Worm (Caenorhabditis elegans) whole organism, L3 larva: Measurements from ENCODE around the gene T24C2.3.
A peak's percentile ranks its signal among the peaks of the same experiment; 100 is the strongest.
"Not testable (repeated sequence)": the region's sequence is repeated elsewhere in the genome, so short reads cannot be mapped to it uniquely, and the experiment has no call there.

Experiments
- R02D3.7 ChIP-seq: fragments of 150-350 bp; optimal IDR thresholded peaks from 2 replicates; lab custom pipeline; 2014; ENCODE audit warnings: missing biosample characterization, missing genetic modification characterization
- ZK546.5 ChIP-seq: sonication (generic microtip); optimal IDR thresholded peaks from 2 replicates; lab custom pipeline; 2017; ENCODE audit warnings: missing biosample characterization, missing genetic modification characterization
- aly-2 ChIP-seq: fragments of 150-350 bp; optimal IDR thresholded peaks from 2 replicates; lab custom pipeline; 2014; ENCODE audit warnings: missing biosample characterization, missing genetic modification characterization
- ama-1 ChIP-seq: fragments of 150-350 bp; optimal IDR thresholded peaks from 2 replicates; lab custom pipeline; 2018
- ceh-16 ChIP-seq: sonication (generic microtip); optimal IDR thresholded peaks from 2 replicates; lab custom pipeline; 2017; ENCODE audit warnings: missing biosample characterization, missing genetic modification characterization
- ceh-28 ChIP-seq: fragments of 150-350 bp; optimal IDR thresholded peaks from 2 replicates; lab custom pipeline; 2014; ENCODE audit warnings: missing biosample characterization, missing genetic modification reagents, missing genetic modification characterization
- ceh-82 ChIP-seq: fragments of 150-350 bp; optimal IDR thresholded peaks from 2 replicates; lab custom pipeline; 2014; ENCODE audit warnings: missing biosample characterization, missing genetic modification characterization
- daf-12 ChIP-seq: fragments of 150-350 bp; optimal IDR thresholded peaks from 2 replicates; lab custom pipeline; 2014; ENCODE audit warnings: missing biosample characterization, missing genetic modification reagents, missing genetic modification characterization
- elt-1 ChIP-seq: fragments of 150-350 bp; optimal IDR thresholded peaks from 2 replicates; lab custom pipeline; 2014; ENCODE audit warnings: missing biosample characterization, missing genetic modification characterization
- elt-2 ChIP-seq: sonication (generic microtip); optimal IDR thresholded peaks from 2 replicates; lab custom pipeline; 2016; ENCODE audit warnings: missing genetic modification reagents, mild to moderate bottlenecking, missing genetic modification characterization, missing compliant biosample characterization
- elt-3 ChIP-seq, 3 experiments: fragments of 150-350 bp in 1 of 3; sonication (generic microtip) in 2 of 3; optimal IDR thresholded peaks; 2 replicates in 2 of 3; 4 replicates in 1 of 3; lab custom pipeline; 2014 to 2017; ENCODE audit warnings: missing biosample characterization in 3 of 3, missing genetic modification characterization in 3 of 3
- eor-1 ChIP-seq, 2 experiments: fragments of 150-350 bp; optimal IDR thresholded peaks; 2 replicates each; lab custom pipeline; 2014 to 2018; ENCODE audit warnings: missing biosample characterization in 2 of 2, missing genetic modification characterization in 2 of 2
- fkh-10 ChIP-seq: sonication (generic microtip); optimal IDR thresholded peaks from 2 replicates; lab custom pipeline; 2017; ENCODE audit warnings: missing biosample characterization, missing genetic modification reagents, missing genetic modification characterization
- fkh-2 ChIP-seq: fragments of 150-350 bp; optimal IDR thresholded peaks from 2 replicates; lab custom pipeline; 2014; ENCODE audit warnings: missing biosample characterization, missing genetic modification reagents, missing genetic modification characterization
- fos-1 ChIP-seq: fragments of 150-350 bp; optimal IDR thresholded peaks from 2 replicates; lab custom pipeline; 2014; ENCODE audit warnings: missing biosample characterization, missing genetic modification characterization
- hmg-11 ChIP-seq: sonication (generic microtip); optimal IDR thresholded peaks from 2 replicates; lab custom pipeline; 2016; ENCODE audit warnings: missing genetic modification characterization, missing compliant biosample characterization
- jun-1 ChIP-seq: fragments of 150-350 bp; optimal IDR thresholded peaks from 2 replicates; lab custom pipeline; 2014; ENCODE audit warnings: missing biosample characterization, missing genetic modification reagents, missing genetic modification characterization
- lin-15B ChIP-seq: fragments of 150-350 bp; optimal IDR thresholded peaks from 2 replicates; lab custom pipeline; 2014; ENCODE audit warnings: missing biosample characterization, missing genetic modification characterization
- lin-39 ChIP-seq: fragments of 150-350 bp; optimal IDR thresholded peaks from 2 replicates; lab custom pipeline; 2018; ENCODE audit warnings: missing biosample characterization, missing genetic modification reagents, missing genetic modification characterization
- mdl-1 ChIP-seq: fragments of 150-350 bp; optimal IDR thresholded peaks from 2 replicates; lab custom pipeline; 2014; ENCODE audit warnings: missing biosample characterization, missing genetic modification characterization
- mml-1 ChIP-seq: fragments of 150-350 bp; sonication (generic microtip); optimal IDR thresholded peaks from 3 replicates; lab custom pipeline; 2014; ENCODE audit warnings: missing biosample characterization, missing genetic modification characterization
- nfya-1 ChIP-seq: sonication (generic microtip); optimal IDR thresholded peaks from 2 replicates; lab custom pipeline; 2017; ENCODE audit warnings: missing genetic modification characterization, mild to moderate bottlenecking, missing compliant biosample characterization, antibody characterized with exemption, moderate library complexity; ENCODE audit not compliant: insufficient read depth
- nhr-11 ChIP-seq: fragments of 150-350 bp; optimal IDR thresholded peaks from 2 replicates; lab custom pipeline; 2014; ENCODE audit warnings: missing biosample characterization, missing genetic modification characterization
- nhr-12 ChIP-seq: fragments of 150-350 bp; optimal IDR thresholded peaks from 2 replicates; lab custom pipeline; 2014; ENCODE audit warnings: missing biosample characterization, missing genetic modification characterization
- nhr-23 ChIP-seq: fragments of 150-350 bp; optimal IDR thresholded peaks from 2 replicates; lab custom pipeline; 2014; ENCODE audit warnings: missing biosample characterization, missing genetic modification reagents, missing genetic modification characterization
- nhr-237 ChIP-seq: fragments of 150-350 bp; optimal IDR thresholded peaks from 2 replicates; lab custom pipeline; 2014; ENCODE audit warnings: missing biosample characterization, missing genetic modification characterization
- nhr-25 ChIP-seq: sonication (generic microtip); optimal IDR thresholded peaks from 2 replicates; lab custom pipeline; 2017; ENCODE audit warnings: missing biosample characterization, missing genetic modification characterization
- nhr-28 ChIP-seq: fragments of 150-350 bp; optimal IDR thresholded peaks from 2 replicates; lab custom pipeline; 2014; ENCODE audit warnings: missing biosample characterization, missing genetic modification characterization
- nhr-43 ChIP-seq: sonication (generic microtip); optimal IDR thresholded peaks from 2 replicates; lab custom pipeline; 2016; ENCODE audit warnings: mild to moderate bottlenecking, missing genetic modification characterization, missing compliant biosample characterization; ENCODE audit not compliant: poor library complexity, severe bottlenecking
- nhr-76 ChIP-seq: fragments of 150-350 bp; sonication (generic microtip); optimal IDR thresholded peaks from 5 replicates; lab custom pipeline; 2014; ENCODE audit warnings: missing biosample characterization, missing genetic modification characterization
- nhr-77 ChIP-seq: fragments of 150-350 bp; optimal IDR thresholded peaks from 2 replicates; lab custom pipeline; 2014; ENCODE audit warnings: missing biosample characterization, missing genetic modification characterization
- pha-4 ChIP-seq: fragments of 150-350 bp; optimal IDR thresholded peaks from 2 replicates; lab custom pipeline; 2014; ENCODE audit warnings: missing biosample characterization, missing genetic modification reagents, missing genetic modification characterization
- pqm-1 ChIP-seq: fragments of 150-350 bp; optimal IDR thresholded peaks from 2 replicates; lab custom pipeline; 2017; ENCODE audit warnings: missing biosample characterization, missing genetic modification characterization, inconsistent platforms
- snpc-4 ChIP-seq: fragments of 150-350 bp; optimal IDR thresholded peaks from 2 replicates; lab custom pipeline; 2014; ENCODE audit warnings: missing biosample characterization, missing genetic modification characterization
- unc-39 ChIP-seq: sonication (generic microtip); optimal IDR thresholded peaks from 4 replicates; lab custom pipeline; 2017; ENCODE audit warnings: missing biosample characterization, missing genetic modification characterization
- unc-62 ChIP-seq: fragments of 150-350 bp; sonication (generic microtip); optimal IDR thresholded peaks from 4 replicates; lab custom pipeline; 2014; ENCODE audit warnings: missing biosample characterization, missing genetic modification reagents, missing genetic modification characterization
- ztf-11 ChIP-seq: fragments of 150-350 bp; optimal IDR thresholded peaks from 2 replicates; lab custom pipeline; 2014; ENCODE audit warnings: missing biosample characterization, missing genetic modification characterization
- ztf-4 ChIP-seq: fragments of 150-350 bp; optimal IDR thresholded peaks from 2 replicates; lab custom pipeline; 2014; ENCODE audit warnings: missing biosample characterization, missing genetic modification characterization

T24C2.3 gene

ce11 chrX:14515028-14515427 lies 28.3 kb upstream of the T24C2.3 start, which contains the start of gene gcsh-1:
Gene gcsh-1 (minus strand): TSS chrX:14515073.
- TF ChIP-seq pqm-1 (tag; lab: Kevin White, UChicago) (peak; percentile 45), elt-2 (tag; lab: Kevin White, UChicago) (peak; percentile 62), nhr-77 (no peak)

ce11 chrX:14516560-14516959 lies 26.8 kb upstream of the T24C2.3 start, which contains the start of gene D1025.10:
Gene D1025.10 (plus strand): TSS chrX:14516860.
- no peak for TF ChIP-seq nhr-76
- TF ChIP-seq ceh-82 (tag; lab: Kevin White, UChicago) = no peak
- TF ChIP-seq fkh-10 (GFP tag; lab: Kevin White, UChicago) = no peak

ce11 chrX:14517842-14518241 lies 25.5 kb upstream of the T24C2.3 start:
- TF ChIP-seq snpc-4 (tag; lab: Kevin White, UChicago) = peak; percentile 19
- no peak for TF ChIP-seq ceh-28

ce11 chrX:14520463-14520862 lies 22.9 kb upstream of the T24C2.3 start, which contains the start of gene D1025.1:
Gene D1025.1 (plus strand): TSS chrX:14520763.
- TF ChIP-seq nhr-43 (tag; lab: Kevin White, UChicago) (no peak), unc-62 (GFP tag; lab: Kevin White, UChicago) (no peak), nhr-237 (no peak), ztf-11 (tag; lab: Kevin White, UChicago) (no peak), nfya-1 (no peak), pqm-1 (tag; lab: Kevin White, UChicago) (no peak), ztf-4 (tag; lab: Kevin White, UChicago) (no peak), nhr-11 (tag; lab: Kevin White, UChicago) (no peak), elt-2 (tag; lab: Kevin White, UChicago) (no peak), lin-39 (tag; lab: Kevin White, UChicago) (no peak)

- TF ChIP-seq mml-1 (tag; lab: Kevin White, UChicago) (no peak), pqm-1 (tag; lab: Kevin White, UChicago) (no peak), ceh-16 (no peak), lin-15B (tag; lab: Kevin White, UChicago) (no peak), fkh-2 (tag; lab: Kevin White, UChicago) (no peak), fos-1 (tag; lab: Kevin White, UChicago) (no peak)
Measured at ce11 chrX:14523275-14523674, 20.0 kb upstream of the T24C2.3 start, which contains the start of gene nspc-16. Gene nspc-16 (plus strand): TSS chrX:14523575.

ce11 chrX:14525081-14525324 lies 18.3 kb upstream of the T24C2.3 start, which contains the start of gene nspc-17:
Gene nspc-17 (minus strand): TSS chrX:14525181.
- TF ChIP-seq ama-1 (lab: Kevin White, UChicago); mml-1 (tag; lab: Kevin White, UChicago); nfya-1: not testable (repeated sequence)

- TF ChIP-seq ama-1 (lab: Kevin White, UChicago) (peak; percentile 73), pha-4 (tag; lab: Kevin White, UChicago) (peak; percentile 96), nhr-77 (peak; percentile 99), eor-1 (tag; optimal IDR thresholded peaks at IDR 0.05; lab: Kevin White, UChicago) (peak in 1 of 2 experiments; percentile 86), ceh-28 (peak; percentile 100), mdl-1 (peak; percentile 90), ztf-11 (tag; lab: Kevin White, UChicago) (peak; percentile 74), aly-2 (peak; percentile 96), elt-3 (tag; optimal IDR thresholded peaks at IDR 0.05; lab: Kevin White, UChicago) (peak; percentile 67 to 99 (median 79)), nhr-237 (peak; percentile 87), fkh-2 (tag; lab: Kevin White, UChicago) (peak; percentile 84), daf-12 (tag; lab: Kevin White, UChicago) (peak; percentile 97), nhr-23 (tag; lab: Kevin White, UChicago) (peak; percentile 99), ceh-82 (tag; lab: Kevin White, UChicago) (peak; percentile 100), elt-1 (tag; lab: Kevin White, UChicago) (peak; percentile 73), lin-39 (tag; lab: Kevin White, UChicago) (peak; percentile 100), R02D3.7 (tag; lab: Kevin White, UChicago) (peak; percentile 96), nhr-25 (tag; lab: Kevin White, UChicago) (peak; percentile 98), nhr-28 (tag; lab: Kevin White, UChicago) (peak; percentile 73), nhr-11 (tag; lab: Kevin White, UChicago) (peak; percentile 96), jun-1 (tag; lab: Kevin White, UChicago) (peak; percentile 100), hmg-11 (peak; percentile 93), ZK546.5 (peak; percentile 71), unc-39 (tag; lab: Kevin White, UChicago) (peak; percentile 25), nhr-12 (tag; lab: Kevin White, UChicago) (peak; percentile 38), pqm-1 (tag; lab: Kevin White, UChicago) (peak; percentile 90)
Measured at ce11 chrX:14525325-14526305, 17.7 kb upstream of the T24C2.3 start.
